Worm (Caenorhabditis elegans) whole organism, L3 larva: ENCODE data around the gene F54C4.4.
A peak's percentile ranks its signal among the peaks of the same experiment; 100 is the strongest.

Experiments
- R02D3.7 ChIP-seq: fragments of 150-350 bp; optimal IDR thresholded peaks from 2 replicates; lab custom pipeline; 2014; ENCODE audit warnings: missing biosample characterization, missing genetic modification characterization
- ZK546.5 ChIP-seq: sonication (generic microtip); optimal IDR thresholded peaks from 2 replicates; lab custom pipeline; 2017; ENCODE audit warnings: missing biosample characterization, missing genetic modification characterization
- ama-1 ChIP-seq: fragments of 150-350 bp; optimal IDR thresholded peaks from 2 replicates; lab custom pipeline; 2018
- ceh-16 ChIP-seq: sonication (generic microtip); optimal IDR thresholded peaks from 2 replicates; lab custom pipeline; 2017; ENCODE audit warnings: missing biosample characterization, missing genetic modification characterization
- ceh-28 ChIP-seq: fragments of 150-350 bp; optimal IDR thresholded peaks from 2 replicates; lab custom pipeline; 2014; ENCODE audit warnings: missing biosample characterization, missing genetic modification reagents, missing genetic modification characterization
- ceh-82 ChIP-seq: fragments of 150-350 bp; optimal IDR thresholded peaks from 2 replicates; lab custom pipeline; 2014; ENCODE audit warnings: missing biosample characterization, missing genetic modification characterization
- ceh-9 ChIP-seq: sonication (generic microtip); optimal IDR thresholded peaks from 2 replicates; lab custom pipeline; 2018; ENCODE audit warnings: missing biosample characterization, missing genetic modification characterization
- daf-12 ChIP-seq: fragments of 150-350 bp; optimal IDR thresholded peaks from 2 replicates; lab custom pipeline; 2014; ENCODE audit warnings: missing biosample characterization, missing genetic modification reagents, missing genetic modification characterization
- egl-27 ChIP-seq: sonication (generic microtip); optimal IDR thresholded peaks from 4 replicates; lab custom pipeline; 2017; ENCODE audit warnings: missing biosample characterization, missing genetic modification reagents, missing genetic modification characterization
- egl-5 ChIP-seq: fragments of 150-350 bp; optimal IDR thresholded peaks from 2 replicates; lab custom pipeline; 2017; ENCODE audit warnings: missing biosample characterization, missing genetic modification reagents, missing genetic modification characterization, inconsistent platforms
- elt-2 ChIP-seq: sonication (generic microtip); optimal IDR thresholded peaks from 2 replicates; lab custom pipeline; 2016; ENCODE audit warnings: missing genetic modification reagents, mild to moderate bottlenecking, missing genetic modification characterization, missing compliant biosample characterization
- eor-1 ChIP-seq, 2 experiments: fragments of 150-350 bp; optimal IDR thresholded peaks; 2 replicates each; lab custom pipeline; 2014 to 2018; ENCODE audit warnings: missing biosample characterization in 2 of 2, missing genetic modification characterization in 2 of 2
- fkh-10 ChIP-seq: sonication (generic microtip); optimal IDR thresholded peaks from 2 replicates; lab custom pipeline; 2017; ENCODE audit warnings: missing biosample characterization, missing genetic modification reagents, missing genetic modification characterization
- fkh-2 ChIP-seq: fragments of 150-350 bp; optimal IDR thresholded peaks from 2 replicates; lab custom pipeline; 2014; ENCODE audit warnings: missing biosample characterization, missing genetic modification reagents, missing genetic modification characterization
- fos-1 ChIP-seq: fragments of 150-350 bp; optimal IDR thresholded peaks from 2 replicates; lab custom pipeline; 2014; ENCODE audit warnings: missing biosample characterization, missing genetic modification characterization
- hmg-11 ChIP-seq: sonication (generic microtip); optimal IDR thresholded peaks from 2 replicates; lab custom pipeline; 2016; ENCODE audit warnings: missing genetic modification characterization, missing compliant biosample characterization
- jun-1 ChIP-seq: fragments of 150-350 bp; optimal IDR thresholded peaks from 2 replicates; lab custom pipeline; 2014; ENCODE audit warnings: missing biosample characterization, missing genetic modification reagents, missing genetic modification characterization
- lin-15B ChIP-seq: fragments of 150-350 bp; optimal IDR thresholded peaks from 2 replicates; lab custom pipeline; 2014; ENCODE audit warnings: missing biosample characterization, missing genetic modification characterization
- lin-39 ChIP-seq: fragments of 150-350 bp; optimal IDR thresholded peaks from 2 replicates; lab custom pipeline; 2018; ENCODE audit warnings: missing biosample characterization, missing genetic modification reagents, missing genetic modification characterization
- lsy-12 ChIP-seq: sonication (generic microtip); optimal IDR thresholded peaks from 2 replicates; lab custom pipeline; 2016; ENCODE audit warnings: mild to moderate bottlenecking, missing genetic modification characterization, missing compliant biosample characterization
- mdl-1 ChIP-seq: fragments of 150-350 bp; optimal IDR thresholded peaks from 2 replicates; lab custom pipeline; 2014; ENCODE audit warnings: missing biosample characterization, missing genetic modification characterization
- mml-1 ChIP-seq: fragments of 150-350 bp; sonication (generic microtip); optimal IDR thresholded peaks from 3 replicates; lab custom pipeline; 2014; ENCODE audit warnings: missing biosample characterization, missing genetic modification characterization
- nfya-1 ChIP-seq: sonication (generic microtip); optimal IDR thresholded peaks from 2 replicates; lab custom pipeline; 2017; ENCODE audit warnings: missing genetic modification characterization, mild to moderate bottlenecking, missing compliant biosample characterization, antibody characterized with exemption, moderate library complexity; ENCODE audit not compliant: insufficient read depth
- nhr-11 ChIP-seq: fragments of 150-350 bp; optimal IDR thresholded peaks from 2 replicates; lab custom pipeline; 2014; ENCODE audit warnings: missing biosample characterization, missing genetic modification characterization
- nhr-12 ChIP-seq: fragments of 150-350 bp; optimal IDR thresholded peaks from 2 replicates; lab custom pipeline; 2014; ENCODE audit warnings: missing biosample characterization, missing genetic modification characterization
- nhr-23 ChIP-seq: fragments of 150-350 bp; optimal IDR thresholded peaks from 2 replicates; lab custom pipeline; 2014; ENCODE audit warnings: missing biosample characterization, missing genetic modification reagents, missing genetic modification characterization
- nhr-237 ChIP-seq: fragments of 150-350 bp; optimal IDR thresholded peaks from 2 replicates; lab custom pipeline; 2014; ENCODE audit warnings: missing biosample characterization, missing genetic modification characterization
- nhr-25 ChIP-seq: sonication (generic microtip); optimal IDR thresholded peaks from 2 replicates; lab custom pipeline; 2017; ENCODE audit warnings: missing biosample characterization, missing genetic modification characterization
- nhr-28 ChIP-seq: fragments of 150-350 bp; optimal IDR thresholded peaks from 2 replicates; lab custom pipeline; 2014; ENCODE audit warnings: missing biosample characterization, missing genetic modification characterization
- nhr-67 ChIP-seq: fragments of 150-350 bp; optimal IDR thresholded peaks from 2 replicates; lab custom pipeline; 2014; ENCODE audit warnings: missing biosample characterization, missing genetic modification characterization
- nhr-76 ChIP-seq: fragments of 150-350 bp; sonication (generic microtip); optimal IDR thresholded peaks from 5 replicates; lab custom pipeline; 2014; ENCODE audit warnings: missing biosample characterization, missing genetic modification characterization
- nhr-77 ChIP-seq: fragments of 150-350 bp; optimal IDR thresholded peaks from 2 replicates; lab custom pipeline; 2014; ENCODE audit warnings: missing biosample characterization, missing genetic modification characterization
- pha-4 ChIP-seq: fragments of 150-350 bp; optimal IDR thresholded peaks from 2 replicates; lab custom pipeline; 2014; ENCODE audit warnings: missing biosample characterization, missing genetic modification reagents, missing genetic modification characterization
- sea-2 ChIP-seq: fragments of 150-350 bp; sonication (generic microtip); optimal IDR thresholded peaks from 4 replicates; lab custom pipeline; 2014; ENCODE audit warnings: missing biosample characterization, missing genetic modification reagents, missing genetic modification characterization
- skn-1 ChIP-seq: fragments of 150-350 bp; optimal IDR thresholded peaks from 2 replicates; lab custom pipeline; 2014; ENCODE audit warnings: missing biosample characterization, missing genetic modification characterization
- snpc-4 ChIP-seq: fragments of 150-350 bp; optimal IDR thresholded peaks from 2 replicates; lab custom pipeline; 2014; ENCODE audit warnings: missing biosample characterization, missing genetic modification characterization
- unc-39 ChIP-seq: sonication (generic microtip); optimal IDR thresholded peaks from 4 replicates; lab custom pipeline; 2017; ENCODE audit warnings: missing biosample characterization, missing genetic modification characterization
- unc-62 ChIP-seq: fragments of 150-350 bp; sonication (generic microtip); optimal IDR thresholded peaks from 4 replicates; lab custom pipeline; 2014; ENCODE audit warnings: missing biosample characterization, missing genetic modification reagents, missing genetic modification characterization
- zag-1 ChIP-seq: fragments of 150-350 bp; optimal IDR thresholded peaks from 2 replicates; lab custom pipeline; 2014; ENCODE audit warnings: missing biosample characterization, missing genetic modification characterization
- ztf-11 ChIP-seq: fragments of 150-350 bp; optimal IDR thresholded peaks from 2 replicates; lab custom pipeline; 2014; ENCODE audit warnings: missing biosample characterization, missing genetic modification characterization
- ztf-4 ChIP-seq: fragments of 150-350 bp; optimal IDR thresholded peaks from 2 replicates; lab custom pipeline; 2014; ENCODE audit warnings: missing biosample characterization, missing genetic modification characterization

The F54C4.4 gene

DNA sequence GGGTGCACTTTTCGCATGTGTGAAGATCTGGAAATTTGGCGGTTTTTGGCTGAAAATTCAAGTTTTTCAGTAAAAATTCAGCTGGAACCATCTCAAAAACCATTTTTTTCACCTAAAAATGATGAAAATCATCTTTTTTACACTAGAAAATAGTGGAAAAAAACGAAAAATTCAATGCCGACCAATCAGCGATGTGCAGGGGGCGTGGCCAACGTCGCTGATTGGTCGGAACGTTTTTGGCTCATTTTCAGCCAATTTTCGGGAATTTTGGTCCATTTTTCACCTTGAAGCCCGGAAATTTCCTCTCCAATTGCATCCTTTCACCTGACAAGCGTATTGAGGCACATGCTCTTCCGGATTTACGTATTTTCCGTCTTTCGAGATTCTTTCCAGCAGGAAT is 2.8 kb downstream of the F54C4.4 start:
- TF ChIP-seq nfya-1 (tag; lab: Kevin White, UChicago), result peak; percentile 93
- no peak for TF ChIP-seq snpc-4 (tag; lab: Kevin White, UChicago)

DNA sequence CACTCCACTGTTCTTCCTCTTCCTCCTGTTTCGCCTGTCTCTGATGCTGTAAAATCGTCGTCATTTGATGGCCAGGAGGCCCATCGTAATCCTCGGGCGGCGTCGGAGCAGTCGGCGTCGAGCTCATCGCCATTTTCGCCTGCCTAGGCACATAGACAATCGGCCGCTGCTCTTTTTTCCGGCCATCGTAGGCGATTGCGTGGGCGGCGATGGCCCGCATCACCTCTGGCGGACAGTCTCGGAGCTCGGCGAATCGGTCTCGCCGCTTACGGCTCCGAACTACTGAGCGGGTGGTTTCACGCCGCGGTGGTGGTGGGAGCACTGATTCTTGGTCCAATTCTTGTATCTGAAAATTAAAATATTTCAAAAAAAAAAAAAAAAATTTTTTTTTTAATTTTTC is 15.1 kb downstream of the F54C4.4 start:
- TF ChIP-seq nhr-23 (tag; lab: Kevin White, UChicago) (no peak), lsy-12 (no peak), eor-1 (tag; optimal IDR thresholded peaks at IDR 0.05; lab: Kevin White, UChicago) (no peak), zag-1 (tag; lab: Kevin White, UChicago) (no peak), fkh-2 (tag; lab: Kevin White, UChicago) (no peak), nhr-77 (no peak), lin-15B (tag; lab: Kevin White, UChicago) (no peak), lin-39 (tag; lab: Kevin White, UChicago) (no peak), R02D3.7 (tag; lab: Kevin White, UChicago) (no peak), nhr-11 (tag; lab: Kevin White, UChicago) (no peak), nhr-67 (no peak), fos-1 (tag; lab: Kevin White, UChicago) (no peak), egl-5 (no peak), daf-12 (tag; lab: Kevin White, UChicago) (no peak), ceh-16 (tag; lab: Kevin White, UChicago) (no peak), egl-27 (tag; lab: Kevin White, UChicago) (no peak)

DNA sequence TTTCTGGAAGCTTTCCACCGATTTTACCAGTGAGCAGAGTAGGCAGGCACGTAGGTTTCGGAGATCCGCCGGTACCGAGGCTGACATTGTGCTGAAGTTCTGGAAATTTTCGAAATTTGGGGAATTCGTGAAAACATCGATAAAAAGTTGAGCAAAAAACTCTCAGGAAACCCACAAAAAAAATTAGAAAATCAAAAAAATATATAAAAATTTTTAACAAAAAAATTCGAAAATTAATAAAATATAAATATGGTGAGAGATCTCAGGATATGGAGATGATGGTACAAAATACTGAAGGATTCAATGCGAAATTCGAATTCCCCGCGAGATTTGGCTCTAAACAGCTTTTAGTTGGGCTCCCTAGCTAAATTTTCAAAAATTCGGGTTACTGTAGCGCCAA is 17.5 kb downstream of the F54C4.4 start, which contains the start of gene spt-4:
Gene spt-4 (minus strand): TSS at position 101 of the 400 bp plus-strand sequence.
- no peak for TF ChIP-seq ama-1 (lab: Kevin White, UChicago)
- no peak for TF ChIP-seq ZK546.5 (tag; lab: Kevin White, UChicago)
- no peak for TF ChIP-seq hmg-11 (tag; lab: Kevin White, UChicago)
- TF ChIP-seq ceh-28 (tag; lab: Kevin White, UChicago), result no peak
- TF ChIP-seq ceh-82 (tag; lab: Kevin White, UChicago), result no peak
- no peak for TF ChIP-seq fkh-10 (GFP tag; lab: Kevin White, UChicago)
- no peak for TF ChIP-seq ztf-11
- TF ChIP-seq nhr-12 (tag; lab: Kevin White, UChicago), result no peak
- TF ChIP-seq mdl-1 (tag; lab: Kevin White, UChicago), result no peak
- TF ChIP-seq nhr-67, result no peak
- TF ChIP-seq daf-12 (tag; lab: Kevin White, UChicago), result no peak
- TF ChIP-seq nhr-23 (tag; lab: Kevin White, UChicago), result no peak
- no peak for TF ChIP-seq egl-5
- TF ChIP-seq pha-4 (tag; lab: Kevin White, UChicago), result no peak
- TF ChIP-seq snpc-4 (tag; lab: Kevin White, UChicago), result no peak
- TF ChIP-seq unc-39 (tag; lab: Kevin White, UChicago), result no peak
- no peak for TF ChIP-seq unc-62 (GFP tag; lab: Kevin White, UChicago)
- no peak for TF ChIP-seq nhr-11 (tag; lab: Kevin White, UChicago)

DNA sequence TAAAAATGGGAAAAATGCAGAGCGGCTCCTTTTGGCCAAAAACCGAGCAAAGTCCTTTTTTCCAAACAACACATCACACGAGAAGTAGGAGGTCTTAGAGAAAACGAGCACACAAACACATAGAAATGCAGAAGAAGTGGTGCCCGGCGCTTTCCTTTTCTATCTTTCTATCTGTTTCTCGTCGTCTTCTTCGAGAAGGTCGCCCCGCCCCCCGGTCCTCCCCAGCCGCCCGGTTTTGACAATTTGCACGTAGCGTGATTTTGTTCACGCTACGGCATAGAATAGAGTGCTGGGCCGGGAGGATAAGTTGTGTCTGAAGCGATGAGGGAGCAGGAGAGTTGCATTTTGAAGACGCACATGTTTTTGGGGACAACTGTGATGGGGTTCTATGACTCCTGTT is 20.2 kb downstream of the F54C4.4 start:
- TF ChIP-seq pha-4 (tag; lab: Kevin White, UChicago) (no peak), elt-2 (tag; lab: Kevin White, UChicago) (no peak), eor-1 (tag; optimal IDR thresholded peaks at IDR 0.05; lab: Kevin White, UChicago) (no peak), ceh-28 (tag; lab: Kevin White, UChicago) (no peak), sea-2 (GFP tag; lab: Kevin White, UChicago) (no peak), ama-1 (lab: Kevin White, UChicago) (peak; percentile 88), nhr-11 (tag; lab: Kevin White, UChicago) (no peak), lin-15B (tag; lab: Kevin White, UChicago) (peak; percentile 19), zag-1 (tag; lab: Kevin White, UChicago) (no peak), ceh-82 (tag; lab: Kevin White, UChicago) (no peak), nhr-28 (tag; lab: Kevin White, UChicago) (no peak), nhr-23 (tag; lab: Kevin White, UChicago) (no peak), R02D3.7 (tag; lab: Kevin White, UChicago) (no peak), nhr-25 (tag; lab: Kevin White, UChicago) (no peak), ZK546.5 (tag; lab: Kevin White, UChicago) (no peak), daf-12 (tag; lab: Kevin White, UChicago) (no peak), ztf-11 (no peak), ceh-16 (tag; lab: Kevin White, UChicago) (no peak), egl-5 (no peak), skn-1 (tag; lab: Kevin White, UChicago) (no peak), nfya-1 (tag; lab: Kevin White, UChicago) (peak; percentile 66), nhr-77 (no peak), hmg-11 (tag; lab: Kevin White, UChicago) (peak; percentile 42), nhr-237 (tag; lab: Kevin White, UChicago) (no peak), jun-1 (tag; lab: Kevin White, UChicago) (no peak), fkh-10 (GFP tag; lab: Kevin White, UChicago) (no peak), nhr-76 (tag; lab: Kevin White, UChicago) (no peak), egl-27 (tag; lab: Kevin White, UChicago) (no peak), lin-39 (tag; lab: Kevin White, UChicago) (peak; percentile 81), ztf-4 (tag; lab: Kevin White, UChicago) (no peak), ceh-9 (tag; lab: Kevin White, UChicago) (no peak), mml-1 (tag; lab: Kevin White, UChicago) (no peak)
- TF ChIP-seq, all 47 proteins: peak for 5
